Worm (Caenorhabditis elegans): Measurements from ENCODE around the gene T03F6.6.

ce11 chrIII:13426036-13426435, 45.9 kb upstream of the T03F6.6 start, which contains the start of gene cope-1:
- TF ChIP-seq cog-1 (tag; optimal IDR thresholded peaks at IDR 0.05) (no peak), ztf-29 (GFP tag; IDR thresholded peaks at IDR 0.05) (no peak), tab-1 (GFP tag; IDR thresholded peaks at IDR 0.05) (no peak), flt-1 (GFP tag; IDR thresholded peaks at IDR 0.05) (no peak), ref-1 (GFP tag; conservative IDR thresholded peaks at IDR 0.05) (no peak), med-1 (GFP tag; optimal IDR thresholded peaks at IDR 0.05; ENCODE audit: insufficient read depth) (no peak)

Measured in whole organism, midembryonic.